Worm (Caenorhabditis elegans) whole organism, L3 larva: ENCODE results near the gene nspc-18.

ENCODE experiments used
- eor-1 ChIP-seq, 2 experiments: fragments of 150-350 bp; optimal IDR thresholded peaks; 2 replicates each; lab custom pipeline; 2014 to 2018; ENCODE audit warnings: missing biosample characterization in 2 of 2, missing genetic modification characterization in 2 of 2
- fkh-10 ChIP-seq: sonication (generic microtip); optimal IDR thresholded peaks from 2 replicates; lab custom pipeline; 2017; ENCODE audit warnings: missing biosample characterization, missing genetic modification reagents, missing genetic modification characterization
- lin-39 ChIP-seq: fragments of 150-350 bp; optimal IDR thresholded peaks from 2 replicates; lab custom pipeline; 2018; ENCODE audit warnings: missing biosample characterization, missing genetic modification reagents, missing genetic modification characterization
- nhr-77 ChIP-seq: fragments of 150-350 bp; optimal IDR thresholded peaks from 2 replicates; lab custom pipeline; 2014; ENCODE audit warnings: missing biosample characterization, missing genetic modification characterization

DNA sequence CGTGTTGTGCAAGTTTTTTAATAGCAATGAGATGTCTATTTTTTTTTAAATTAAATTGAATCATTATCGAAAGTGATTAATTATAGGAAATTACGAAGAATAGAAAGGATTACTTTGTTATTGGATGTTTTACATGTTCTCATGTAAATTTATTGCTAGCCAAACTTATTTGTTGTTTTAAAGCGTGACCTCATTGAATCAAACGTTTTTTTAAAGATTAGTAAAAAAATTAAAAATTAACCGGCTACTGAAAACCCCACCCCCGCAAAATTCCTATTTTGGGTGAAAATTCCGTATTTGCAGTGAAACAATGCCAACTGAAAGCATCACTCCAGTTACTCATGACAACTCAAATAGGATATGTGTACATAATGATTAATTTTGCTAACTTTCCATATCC is 42.6 kb downstream of the nspc-18 start, which contains the start of gene M163.8:
- no peak for TF ChIP-seq fkh-10 (GFP tag; lab: Kevin White, UChicago)
- no peak for TF ChIP-seq eor-1 (tag; optimal IDR thresholded peaks at IDR 0.05; lab: Kevin White, UChicago)
- TF ChIP-seq lin-39 (tag; lab: Kevin White, UChicago), result no peak
- TF ChIP-seq nhr-77 (tag; lab: Kevin White, UChicago), result no peak
